Worm (Caenorhabditis elegans) whole organism, young adult: Measurements from ENCODE around the gene npr-17.
"Not testable (repeated sequence)": the region's sequence is repeated elsewhere in the genome, so short reads cannot be mapped to it uniquely, and the experiment has no call there.

Experiments used
- F52B5.7 ChIP-seq: sonication (generic microtip); optimal IDR thresholded peaks from 2 replicates; lab custom pipeline; 2016; ENCODE audit warnings: mild to moderate bottlenecking, missing genetic modification characterization, missing compliant biosample characterization
- bed-2 ChIP-seq: fragments of 200-800 bp; sonication (Bioruptor generic); IDR thresholded peaks from 2 replicates; pipeline ENCODE4 v1.3.6; 2022; ENCODE audit warnings: missing genetic modification reagents, missing genetic modification characterization, missing compliant biosample characterization
- ceh-79 ChIP-seq: sonication (generic microtip); optimal IDR thresholded peaks from 2 replicates; lab custom pipeline; 2017; ENCODE audit warnings: mild to moderate bottlenecking, missing genetic modification characterization, missing compliant biosample characterization
- fkh-3 ChIP-seq: sonication (generic microtip); optimal IDR thresholded peaks from 2 replicates; lab custom pipeline; 2016; ENCODE audit warnings: mild to moderate bottlenecking, missing genetic modification characterization, missing compliant biosample characterization

ce11 chrIII:7953688-7954313 lies 42.5 kb downstream of the npr-17 start:
- not testable (repeated sequence) for TF ChIP-seq F52B5.7 (tag; lab: Kevin White, UChicago); bed-2; ceh-79 (tag; lab: Kevin White, UChicago); fkh-3 (tag; lab: Kevin White, UChicago)
